Worm (Caenorhabditis elegans) whole organism, L3 larva: ENCODE results near the gene tufm-1.

Source experiments
- ama-1 ChIP-seq: fragments of 150-350 bp; optimal IDR thresholded peaks from 2 replicates; lab custom pipeline; 2018
- egl-5 ChIP-seq: fragments of 150-350 bp; optimal IDR thresholded peaks from 2 replicates; lab custom pipeline; 2017; ENCODE audit warnings: missing biosample characterization, missing genetic modification reagents, missing genetic modification characterization, inconsistent platforms
- mml-1 ChIP-seq: fragments of 150-350 bp; sonication (generic microtip); optimal IDR thresholded peaks from 3 replicates; lab custom pipeline; 2014; ENCODE audit warnings: missing biosample characterization, missing genetic modification characterization
- nfya-1 ChIP-seq: sonication (generic microtip); optimal IDR thresholded peaks from 2 replicates; lab custom pipeline; 2017; ENCODE audit warnings: missing genetic modification characterization, mild to moderate bottlenecking, missing compliant biosample characterization, antibody characterized with exemption, moderate library complexity; ENCODE audit not compliant: insufficient read depth
- nhr-23 ChIP-seq: fragments of 150-350 bp; optimal IDR thresholded peaks from 2 replicates; lab custom pipeline; 2014; ENCODE audit warnings: missing biosample characterization, missing genetic modification reagents, missing genetic modification characterization
- nhr-237 ChIP-seq: fragments of 150-350 bp; optimal IDR thresholded peaks from 2 replicates; lab custom pipeline; 2014; ENCODE audit warnings: missing biosample characterization, missing genetic modification characterization
- nhr-77 ChIP-seq: fragments of 150-350 bp; optimal IDR thresholded peaks from 2 replicates; lab custom pipeline; 2014; ENCODE audit warnings: missing biosample characterization, missing genetic modification characterization
- pqm-1 ChIP-seq: fragments of 150-350 bp; optimal IDR thresholded peaks from 2 replicates; lab custom pipeline; 2017; ENCODE audit warnings: missing biosample characterization, missing genetic modification characterization, inconsistent platforms
- unc-39 ChIP-seq: sonication (generic microtip); optimal IDR thresholded peaks from 4 replicates; lab custom pipeline; 2017; ENCODE audit warnings: missing biosample characterization, missing genetic modification characterization
- ztf-11 ChIP-seq: fragments of 150-350 bp; optimal IDR thresholded peaks from 2 replicates; lab custom pipeline; 2014; ENCODE audit warnings: missing biosample characterization, missing genetic modification characterization

DNA sequence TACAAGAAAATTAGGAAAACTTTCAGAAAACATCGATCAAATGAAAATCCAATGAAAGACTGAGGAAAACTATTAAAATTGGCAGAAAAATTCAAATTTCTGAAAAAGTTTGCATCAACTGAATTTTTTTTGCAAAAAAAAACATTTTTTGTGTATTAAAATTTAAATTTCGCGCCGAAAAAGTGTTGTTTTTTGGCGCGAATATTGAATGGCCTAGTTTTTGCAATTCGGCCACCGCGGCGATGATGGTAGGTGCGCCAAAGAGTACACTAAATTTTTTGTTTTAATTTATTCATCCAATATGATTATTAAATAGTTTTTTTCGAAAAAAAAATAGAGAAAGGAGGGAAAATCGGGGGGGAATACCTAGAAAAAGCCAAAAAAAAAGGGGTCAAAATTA, 45.7 kb downstream of the tufm-1 start:
- TF ChIP-seq nfya-1 (tag; lab: Kevin White, UChicago) (no peak), unc-39 (tag; lab: Kevin White, UChicago) (no peak), ama-1 (lab: Kevin White, UChicago) (no peak), pqm-1 (tag; lab: Kevin White, UChicago) (no peak), nhr-237 (tag; lab: Kevin White, UChicago) (no peak), ztf-11 (tag; lab: Kevin White, UChicago) (no peak), nhr-23 (tag; lab: Kevin White, UChicago) (no peak), egl-5 (no peak), mml-1 (no peak), nhr-77 (tag; lab: Kevin White, UChicago) (no peak)
